Worm (Caenorhabditis elegans): ENCODE results near the gene Y68A4A.13.

The Y68A4A.13 gene

DNA sequence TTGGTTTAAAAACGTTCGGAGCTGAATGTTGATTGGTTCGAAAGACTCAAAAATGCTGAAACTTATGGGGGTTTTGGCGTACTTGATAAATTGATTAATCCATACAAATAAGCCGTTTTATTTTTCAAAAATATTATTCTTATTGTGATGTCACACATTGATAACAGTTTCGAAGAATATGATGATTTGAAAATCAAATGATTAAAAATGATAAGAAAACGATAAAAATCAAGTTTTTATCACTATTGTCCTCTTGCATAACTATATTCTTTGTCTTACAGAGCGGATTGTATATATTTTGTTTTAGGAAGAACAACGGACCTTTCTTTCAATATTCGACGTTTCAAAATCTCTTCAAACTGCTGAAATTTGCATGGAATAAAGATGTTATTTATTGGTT is 35.1 kb upstream of the Y68A4A.13 start:
- no peak for TF ChIP-seq hlh-1 (tag; optimal IDR thresholded peaks at IDR 0.05)
- no peak for TF ChIP-seq elt-1 (tag; optimal IDR thresholded peaks at IDR 0.05; ENCODE audit: borderline replicate concordance, insufficient read depth)
- no peak for TF ChIP-seq cnd-1 (tag; optimal IDR thresholded peaks at IDR 0.05)
- TF ChIP-seq drap-1 (GFP tag; optimal IDR thresholded peaks at IDR 0.05): no peak
- no peak for TF ChIP-seq unc-120 (tag; optimal IDR thresholded peaks at IDR 0.05; ENCODE audit: poor library complexity, severe bottlenecking)

DNA sequence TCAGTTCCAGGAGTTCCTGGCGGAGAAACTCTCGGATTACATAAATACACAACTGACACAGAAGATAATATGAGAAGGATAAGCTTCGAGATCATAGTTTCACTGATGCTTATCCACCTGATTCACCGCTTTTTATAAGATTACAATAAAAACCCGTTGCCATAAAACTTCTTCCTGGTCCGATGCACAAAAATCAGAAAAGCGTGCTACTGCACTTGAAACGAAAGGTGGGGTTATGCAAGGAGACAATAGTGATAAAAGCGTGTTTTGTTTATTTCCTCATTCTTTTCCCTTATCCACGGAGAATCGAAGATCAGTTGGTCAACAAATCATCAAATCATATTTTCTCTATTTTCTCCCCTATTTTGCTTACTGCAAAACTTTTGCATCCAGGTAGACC is 34.6 kb upstream of the Y68A4A.13 start, which contains the start of gene Y68A4B.3:
Gene Y68A4B.3, minus strand, starts transcription at position 101 of the 400 bp plus-strand sequence.
- TF ChIP-seq unc-120 (tag; optimal IDR thresholded peaks at IDR 0.05; ENCODE audit: poor library complexity, severe bottlenecking) (no peak), ceh-83 (GFP tag; optimal IDR thresholded peaks at IDR 0.05) (no peak), unc-39 (tag; optimal IDR thresholded peaks at IDR 0.05) (no peak), mls-2 (tag; optimal IDR thresholded peaks at IDR 0.05) (no peak), elt-3 (tag; optimal IDR thresholded peaks at IDR 0.05) (no peak), nhr-12 (tag; optimal IDR thresholded peaks at IDR 0.05) (no peak), pha-4 (tag; optimal IDR thresholded peaks at IDR 0.05) (no peak), zip-8 (tag; optimal IDR thresholded peaks at IDR 0.05) (no peak)

- TF ChIP-seq sem-2 (GFP tag; optimal IDR thresholded peaks at IDR 0.05) (no peak), ztf-11 (tag; optimal IDR thresholded peaks at IDR 0.05) (no peak), nhr-76 (tag; optimal IDR thresholded peaks at IDR 0.05) (no peak), cnd-1 (tag; optimal IDR thresholded peaks at IDR 0.05) (no peak), M03D4.4 (tag; optimal IDR thresholded peaks at IDR 0.05) (no peak), lin-32 (GFP tag; optimal IDR thresholded peaks at IDR 0.05) (no peak), elt-3 (tag; optimal IDR thresholded peaks at IDR 0.05) (no peak), nhr-12 (tag; optimal IDR thresholded peaks at IDR 0.05) (no peak), hlh-1 (tag; optimal IDR thresholded peaks at IDR 0.05) (no peak), lsy-2 (tag; optimal IDR thresholded peaks at IDR 0.05) (no peak), blmp-1 (tag; optimal IDR thresholded peaks at IDR 0.05) (no peak), ham-2 (GFP tag; optimal IDR thresholded peaks at IDR 0.05) (no peak), zip-8 (tag; optimal IDR thresholded peaks at IDR 0.05) (no peak), unc-62 (GFP tag; optimal IDR thresholded peaks at IDR 0.05) (no peak), nhr-2 (tag; optimal IDR thresholded peaks at IDR 0.05) (no peak)
Measured at ce11 chrV:17241278-17241661, 33.3 kb upstream of the Y68A4A.13 start.

DNA sequence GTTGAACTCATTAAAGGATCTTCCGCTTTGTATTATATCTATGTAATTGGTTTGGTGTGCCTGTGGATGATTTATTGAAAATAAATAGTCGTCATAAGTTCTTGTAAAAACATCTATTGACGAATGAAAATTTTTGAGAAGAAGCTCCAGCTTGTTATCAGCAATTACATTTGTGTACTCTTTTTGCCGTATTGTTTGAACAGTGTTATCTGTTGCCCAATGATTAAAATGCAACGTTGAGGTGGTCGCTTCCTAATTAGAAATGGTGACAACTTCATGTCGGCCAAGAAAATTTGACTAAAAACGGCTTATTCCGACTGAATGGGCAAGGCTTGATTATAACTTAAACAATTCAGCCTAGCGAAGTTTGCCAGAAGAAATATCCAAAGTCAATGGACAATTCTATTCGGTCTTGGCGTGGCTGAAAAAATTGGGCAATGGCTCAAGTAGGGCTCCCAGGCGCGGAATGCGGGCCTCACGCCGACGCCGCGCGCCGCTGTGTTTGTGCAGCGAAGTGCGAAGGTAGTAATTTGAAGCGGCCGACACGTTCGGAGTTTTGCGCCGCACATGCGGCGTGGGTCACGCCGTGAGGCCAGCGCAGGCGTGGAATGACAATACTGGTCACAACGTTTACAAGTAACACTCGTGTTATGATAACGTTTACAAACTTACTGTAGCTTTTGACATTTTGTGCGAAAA is 32.8 kb upstream of the Y68A4A.13 start:
- TF ChIP-seq lsy-2 (tag; optimal IDR thresholded peaks at IDR 0.05) (no peak), ceh-39 (tag; optimal IDR thresholded peaks at IDR 0.05) (no peak), nhr-2 (tag; optimal IDR thresholded peaks at IDR 0.05) (no peak)

DNA sequence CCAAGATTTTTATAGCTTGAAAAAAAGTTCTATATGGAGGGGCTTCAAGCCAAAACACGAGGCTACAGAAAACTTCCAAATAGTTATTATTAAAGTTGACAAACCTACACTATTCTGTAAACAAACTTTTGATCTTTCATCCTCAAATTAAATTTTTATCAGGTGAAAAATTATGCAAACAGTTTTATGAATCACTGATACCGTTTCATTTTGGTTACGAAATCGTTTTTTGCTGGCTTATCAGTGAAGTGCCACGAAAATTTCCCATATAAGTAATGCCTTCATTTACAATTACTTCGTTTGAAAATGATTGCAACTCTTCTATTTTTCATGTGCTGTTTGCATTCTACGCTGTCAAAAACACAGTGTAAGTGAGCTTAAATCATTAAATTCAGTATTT is 30.9 kb upstream of the Y68A4A.13 start, which contains the start of gene T19C9.8:
Gene T19C9.8, plus strand, starts transcription at position 299 of the 400 bp plus-strand sequence.
- TF ChIP-seq mls-2 (tag; optimal IDR thresholded peaks at IDR 0.05) (no peak), nhr-2 (tag; optimal IDR thresholded peaks at IDR 0.05) (no peak), tbx-8 (GFP tag; optimal IDR thresholded peaks at IDR 0.05) (no peak), ceh-39 (tag; optimal IDR thresholded peaks at IDR 0.05) (no peak), drap-1 (GFP tag; optimal IDR thresholded peaks at IDR 0.05) (no peak), M03D4.4 (tag; optimal IDR thresholded peaks at IDR 0.05) (no peak), nhr-237 (tag; optimal IDR thresholded peaks at IDR 0.05) (no peak), ceh-43 (GFP tag; optimal IDR thresholded peaks at IDR 0.05) (no peak), ces-1 (GFP tag; optimal IDR thresholded peaks at IDR 0.05) (no peak), elt-3 (tag; optimal IDR thresholded peaks at IDR 0.05) (no peak), lin-13 (tag; optimal IDR thresholded peaks at IDR 0.05) (no peak), sem-2 (GFP tag; optimal IDR thresholded peaks at IDR 0.05) (no peak), nhr-28 (tag; optimal IDR thresholded peaks at IDR 0.05) (no peak), mab-5 (tag; optimal IDR thresholded peaks at IDR 0.05) (no peak), pha-4 (tag; optimal IDR thresholded peaks at IDR 0.05) (no peak), mep-1 (tag; optimal IDR thresholded peaks at IDR 0.05) (no peak), unc-120 (tag; optimal IDR thresholded peaks at IDR 0.05; ENCODE audit: poor library complexity, severe bottlenecking) (no peak)

Measured in whole organism, mixed stage, embryonic.